Fruit fly (Drosophila melanogaster) whole organism, wandering third instar larva: ENCODE results near the gene skl.
"Not testable (repeated sequence)": the region's sequence is repeated elsewhere in the genome, so short reads cannot be mapped to it uniquely, and the experiment has no call there.

Source experiments
- CG32264 ChIP-seq: fragments of 200-800 bp; sonication (Bioruptor generic); optimal IDR thresholded peaks from 2 replicates; lab custom pipeline; 2016; ENCODE audit warnings: missing biosample characterization, missing genetic modification characterization
- CG9705 ChIP-seq: fragments of 200-800 bp; sonication (Bioruptor generic); optimal IDR thresholded peaks from 2 replicates; lab custom pipeline; 2018; ENCODE audit warnings: missing biosample characterization, mild to moderate bottlenecking, missing genetic modification characterization
- Dfd ChIP-seq: fragments of >200 bp; optimal IDR thresholded peaks from 2 replicates; lab custom pipeline; 2017; ENCODE audit warnings: missing biosample characterization, missing genetic modification characterization
- Dif ChIP-seq: fragments of 200-275, 200-300 bp; sonication (Bioruptor generic); optimal IDR thresholded peaks from 2 replicates; lab custom pipeline; 2018; ENCODE audit warnings: missing biosample characterization, missing genetic modification characterization; ENCODE audit not compliant: partially characterized antibody
- GATAd ChIP-seq: sonication (Bioruptor generic); optimal IDR thresholded peaks from 2 replicates; lab custom pipeline; 2016; ENCODE audit warnings: missing biosample characterization, missing genetic modification characterization
- HLH106 ChIP-seq: fragments of 200-800 bp; optimal IDR thresholded peaks from 3 replicates; lab custom pipeline; 2019; ENCODE audit warnings: missing biosample characterization, mild to moderate bottlenecking, missing genetic modification characterization, moderate library complexity
- Hr78 ChIP-seq: fragments of >200 bp; optimal IDR thresholded peaks from 2 replicates; lab custom pipeline; 2017; ENCODE audit warnings: missing biosample characterization, missing genetic modification characterization
- Jra ChIP-seq: sonication (Bioruptor generic); optimal IDR thresholded peaks from 2 replicates; lab custom pipeline; 2016; ENCODE audit warnings: missing biosample characterization, missing genetic modification characterization
- Mio ChIP-seq: sonication (Bioruptor generic); optimal IDR thresholded peaks from 2 replicates; lab custom pipeline; 2016; ENCODE audit warnings: missing biosample characterization, missing genetic modification characterization
- Myc ChIP-seq: fragments of >200 bp; optimal IDR thresholded peaks from 2 replicates; lab custom pipeline; 2017
- Rel ChIP-seq, 2 experiments: fragments of 200-800 bp; sonication (Bioruptor generic) in 1 of 2; optimal IDR thresholded peaks; 2 replicates in 1 of 2; 3 replicates in 1 of 2; lab custom pipeline; 2016 to 2019; ENCODE audit warnings: mild to moderate bottlenecking in 2 of 2, missing biosample characterization in 2 of 2, missing genetic modification characterization in 2 of 2, moderate library complexity in 1 of 2
- Sp1 ChIP-seq: fragments of 200-800 bp; sonication (Bioruptor generic); optimal IDR thresholded peaks from 3 replicates; lab custom pipeline; 2019; ENCODE audit warnings: missing biosample characterization, mild to moderate bottlenecking, missing genetic modification characterization, moderate library complexity
- Vsx2 ChIP-seq: fragments of 200-300, 225-300 bp; sonication (Bioruptor generic); optimal IDR thresholded peaks from 2 replicates; lab custom pipeline; 2018; ENCODE audit warnings: missing biosample characterization, missing genetic modification characterization; ENCODE audit not compliant: partially characterized antibody
- br ChIP-seq: fragments of 200-800 bp; sonication (Bioruptor generic); optimal IDR thresholded peaks from 2 replicates; lab custom pipeline; 2016; ENCODE audit warnings: missing biosample characterization, missing genetic modification characterization
- brk ChIP-seq: fragments of 200-800 bp; sonication (Bioruptor generic); optimal IDR thresholded peaks from 2 replicates; lab custom pipeline; 2016; ENCODE audit warnings: missing biosample characterization, mild to moderate bottlenecking, missing genetic modification characterization
- dl ChIP-seq, 2 experiments: fragments of 175-275, 200-275 bp in 1 of 2; fragments of 200-275 bp in 1 of 2; sonication (Bioruptor generic); optimal IDR thresholded peaks; lab custom pipeline; 2018; ENCODE audit warnings: mild to moderate bottlenecking in 2 of 2, missing biosample characterization in 2 of 2, missing genetic modification characterization in 2 of 2, moderate library complexity in 2 of 2; ENCODE audit not compliant: partially characterized antibody in 2 of 2, insufficient read depth in 1 of 2
- dmrt93B ChIP-seq: fragments of 200-800 bp; sonication (Bioruptor generic); optimal IDR thresholded peaks from 2 replicates; lab custom pipeline; 2018; ENCODE audit warnings: missing biosample characterization, mild to moderate bottlenecking, missing genetic modification characterization
- ey ChIP-seq: fragments of 200-800 bp; sonication (Bioruptor generic); optimal IDR thresholded peaks from 2 replicates; lab custom pipeline; 2016; ENCODE audit warnings: missing biosample characterization, missing genetic modification characterization
- foxo ChIP-seq, 2 experiments: fragments of 200-800 bp; sonication (Bioruptor generic); optimal IDR thresholded peaks; 2 replicates in 1 of 2; 3 replicates in 1 of 2; lab custom pipeline; 2016 to 2017; ENCODE audit warnings: missing biosample characterization in 2 of 2, missing genetic modification characterization in 2 of 2
- fru ChIP-seq: fragments of 200-800 bp; sonication (Bioruptor generic); optimal IDR thresholded peaks from 3 replicates; lab custom pipeline; 2016; ENCODE audit warnings: missing biosample characterization, mild to moderate bottlenecking, missing genetic modification characterization
- jim ChIP-seq: fragments of 175-275, 200-325 bp; sonication (Bioruptor generic); optimal IDR thresholded peaks from 2 replicates; lab custom pipeline; 2016; ENCODE audit warnings: missing biosample characterization, mild to moderate bottlenecking, missing genetic modification characterization
- lola ChIP-seq: fragments of >200 bp; optimal IDR thresholded peaks from 2 replicates; lab custom pipeline; 2017; ENCODE audit warnings: missing biosample characterization, missing genetic modification characterization
- pan ChIP-seq: fragments of >200 bp; optimal IDR thresholded peaks from 2 replicates; lab custom pipeline; 2017
- rgr ChIP-seq: fragments of 200-800 bp; sonication (Bioruptor generic); optimal IDR thresholded peaks from 3 replicates; lab custom pipeline; 2016; ENCODE audit warnings: missing biosample characterization, mild to moderate bottlenecking, missing genetic modification characterization
- sage ChIP-seq: fragments of 200-800 bp; sonication (Bioruptor generic); optimal IDR thresholded peaks from 2 replicates; lab custom pipeline; 2016; ENCODE audit warnings: missing biosample characterization, mild to moderate bottlenecking, missing genetic modification characterization
- sv ChIP-seq: fragments of 200-800 bp; sonication (Bioruptor generic); optimal IDR thresholded peaks from 3 replicates; lab custom pipeline; 2016; ENCODE audit warnings: missing biosample characterization, missing genetic modification characterization
- tai ChIP-seq: sonication (Bioruptor generic); optimal IDR thresholded peaks from 2 replicates; lab custom pipeline; 2016; ENCODE audit warnings: missing biosample characterization, missing genetic modification characterization
- usp ChIP-seq: fragments of >200 bp; optimal IDR thresholded peaks from 2 replicates; lab custom pipeline; 2017; ENCODE audit warnings: missing biosample characterization, missing genetic modification characterization
- woc ChIP-seq: sonication (Bioruptor generic); optimal IDR thresholded peaks from 2 replicates; lab custom pipeline; 2016; ENCODE audit warnings: missing biosample characterization, mild to moderate bottlenecking, missing genetic modification characterization

The skl gene

dm6 chr3L:18439809-18440256 lies at the start of gene skl:
skl (minus strand) TSS chr3L:18439942.
- TF ChIP-seq CG9705 (GFP tag; lab: Kevin White, UChicago) (no peak), foxo (GFP tag; optimal IDR thresholded peaks at IDR 0.05; lab: Kevin White, UChicago) (no peak), br (GFP tag; lab: Kevin White, UChicago) (no peak), Dif (GFP tag; lab: Kevin White, UChicago) (no peak)

- not testable (repeated sequence) for TF ChIP-seq Sp1 (GFP tag; lab: Kevin White, UChicago); jim; Rel (GFP tag; optimal IDR thresholded peaks at IDR 0.05; lab: Kevin White, UChicago); Rel (tag; optimal IDR thresholded peaks at IDR 0.05; lab: Kevin White, UChicago)
Measured at dm6 chr3L:18472284-18472683, 32.5 kb upstream of the skl start, which contains the start of gene Met75Ca. Met75Ca (minus strand) TSS chr3L:18472384.

dm6 chr3L:18469518-18469917 lies 29.8 kb upstream of the skl start, which contains the start of gene Met75Cb:
Met75Cb (minus strand) TSS chr3L:18469618.
- TF ChIP-seq Dfd, brk, tai (GFP tag; lab: Kevin White, UChicago): not testable (repeated sequence)

dm6 chr3L:18463063-18463462 lies 23.3 kb upstream of the skl start, which contains the start of gene CG4306:
CG4306 (minus strand) TSS chr3L:18463163.
- TF ChIP-seq Rel (GFP tag; optimal IDR thresholded peaks at IDR 0.05; lab: Kevin White, UChicago) = no peak
- TF ChIP-seq Rel (tag; optimal IDR thresholded peaks at IDR 0.05; lab: Kevin White, UChicago) = no peak
- TF ChIP-seq CG32264 (GFP tag; lab: Kevin White, UChicago) = no peak
- no peak for TF ChIP-seq brk (GFP tag; lab: Kevin White, UChicago)
- TF ChIP-seq pan = no peak
- no peak for TF ChIP-seq Vsx2 (GFP tag; lab: Kevin White, UChicago)
- no peak for TF ChIP-seq Mio (GFP tag; lab: Kevin White, UChicago)
- TF ChIP-seq ey (GFP tag; lab: Kevin White, UChicago) = no peak
- TF ChIP-seq lola (GFP tag; lab: Kevin White, UChicago) = no peak
- no peak for TF ChIP-seq Myc (lab: Kevin White, UChicago)
- no peak for TF ChIP-seq tai (GFP tag; lab: Kevin White, UChicago)
- TF ChIP-seq Hr78 (GFP tag; lab: Kevin White, UChicago) = no peak
- no peak for TF ChIP-seq usp (GFP tag; lab: Kevin White, UChicago)
- no peak for TF ChIP-seq dmrt93B (GFP tag; lab: Kevin White, UChicago)
- no peak for TF ChIP-seq woc (GFP tag; lab: Kevin White, UChicago)
- no peak for TF ChIP-seq HLH106 (tag; lab: Kevin White, UChicago)
- no peak for TF ChIP-seq GATAd
- TF ChIP-seq sage (GFP tag; lab: Kevin White, UChicago) = no peak
- TF ChIP-seq dl (GFP tag; optimal IDR thresholded peaks at IDR 0.05; lab: Kevin White, UChicago; ENCODE audit: insufficient read depth in 1 of 2, partially characterized antibody in 2 of 2) = no peak
- TF ChIP-seq Jra (GFP tag; lab: Kevin White, UChicago) = no peak
- no peak for TF ChIP-seq fru

dm6 chr3L:18460987-18461403 lies 21.3 kb upstream of the skl start, which contains the start of gene CG32196:
CG32196 (minus strand) TSS chr3L:18461024.
- no peak for TF ChIP-seq fru
- TF ChIP-seq rgr (GFP tag; lab: Kevin White, UChicago) = peak; percentile 10
- TF ChIP-seq br (GFP tag; lab: Kevin White, UChicago) = no peak
- TF ChIP-seq Dif (GFP tag; lab: Kevin White, UChicago) = no peak
- TF ChIP-seq sv (GFP tag; lab: Kevin White, UChicago) = peak; percentile 17

- TF ChIP-seq ey (GFP tag; lab: Kevin White, UChicago) (no peak), Myc (lab: Kevin White, UChicago) (peak; percentile 81)
Measured at dm6 chr3L:18460317-18460912, 20.7 kb upstream of the skl start.
